Fruit fly (Drosophila melanogaster) whole organism, embryonic: Measurements from ENCODE around the gene ind.
A peak's percentile ranks its signal among the peaks of the same experiment; 100 is the strongest.

Source experiments
- B-H2 ChIP-seq: fragments of 200-800 bp; sonication (Bioruptor generic); optimal IDR thresholded peaks from 2 replicates; lab custom pipeline; 2018; ENCODE audit warnings: missing biosample characterization, mild to moderate bottlenecking, missing genetic modification characterization
- CG12071 ChIP-seq: fragments of 200-800 bp; sonication (Bioruptor generic); optimal IDR thresholded peaks from 3 replicates; lab custom pipeline; 2018; ENCODE audit warnings: missing biosample characterization, mild to moderate bottlenecking, missing genetic modification characterization
- CG12744 ChIP-seq: fragments of 200-800 bp; sonication (Bioruptor generic); optimal IDR thresholded peaks from 2 replicates; lab custom pipeline; 2016; ENCODE audit warnings: missing biosample characterization, missing genetic modification characterization
- CG14050 ChIP-seq: fragments of 200-800 bp; sonication (Bioruptor generic); IDR thresholded peaks from 3 replicates; pipeline ENCODE4 v1.3.6; 2022; ENCODE audit warnings: missing biosample characterization, missing genetic modification characterization
- CG14965 ChIP-seq: fragments of 200-800 bp; sonication (Bioruptor generic); optimal IDR thresholded peaks from 2 replicates; lab custom pipeline; 2016; ENCODE audit warnings: missing biosample characterization, missing genetic modification characterization, borderline replicate concordance
- CG15514 ChIP-seq: fragments of 200-800 bp; sonication (Bioruptor generic); optimal IDR thresholded peaks from 3 replicates; lab custom pipeline; 2017; ENCODE audit warnings: missing biosample characterization, missing genetic modification characterization, mild to moderate bottlenecking, moderate library complexity, missing genetic modification reagents
- CG18764 ChIP-seq: fragments of 200-800 bp; sonication (Bioruptor generic); optimal IDR thresholded peaks from 3 replicates; lab custom pipeline; 2016; ENCODE audit warnings: missing biosample characterization, missing genetic modification characterization
- CG2120 ChIP-seq: fragments of 200-800 bp; sonication (Bioruptor generic); optimal IDR thresholded peaks from 3 replicates; lab custom pipeline; 2016; ENCODE audit warnings: missing biosample characterization, missing genetic modification characterization
- CG2199 ChIP-seq: fragments of 200-800 bp; sonication (Bioruptor generic); IDR thresholded peaks from 3 replicates; pipeline ENCODE4 v1.3.6; 2022; ENCODE audit warnings: missing biosample characterization, missing genetic modification characterization
- CG32767 ChIP-seq: fragments of 200-800 bp; sonication (Bioruptor generic); IDR thresholded peaks from 2 replicates; pipeline ENCODE4 v1.3.6; 2022; ENCODE audit warnings: missing biosample characterization, missing genetic modification characterization
- CG32772 ChIP-seq: fragments of 200-800 bp; sonication (Bioruptor generic); IDR thresholded peaks from 2 replicates; pipeline ENCODE4 v1.3.6; 2022; ENCODE audit warnings: missing biosample characterization, missing genetic modification characterization
- CG3407 ChIP-seq: fragments of 200-800 bp; sonication (Bioruptor generic); optimal IDR thresholded peaks from 2 replicates; lab custom pipeline; 2018; ENCODE audit warnings: missing biosample characterization, mild to moderate bottlenecking, missing genetic modification characterization
- CG4820 ChIP-seq: fragments of 200-800 bp; sonication (Bioruptor generic); optimal IDR thresholded peaks from 3 replicates; lab custom pipeline; 2016; ENCODE audit warnings: missing biosample characterization, missing genetic modification characterization
- CG6272 ChIP-seq: fragments of 200-800 bp; sonication (Bioruptor generic); IDR thresholded peaks from 2 replicates; pipeline ENCODE4 v1.3.6; 2022; ENCODE audit warnings: missing biosample characterization, missing genetic modification characterization
- CG8944 ChIP-seq: fragments of 200-800 bp; sonication (Bioruptor generic); optimal IDR thresholded peaks from 3 replicates; lab custom pipeline; 2016; ENCODE audit warnings: missing biosample characterization, missing genetic modification characterization
- Dad ChIP-seq: fragments of 200-800 bp; sonication (Bioruptor generic); optimal IDR thresholded peaks from 3 replicates; lab custom pipeline; 2016; ENCODE audit warnings: missing biosample characterization, missing genetic modification characterization
- Dp ChIP-seq: fragments of 200-800 bp; sonication (Bioruptor generic); optimal IDR thresholded peaks from 2 replicates; lab custom pipeline; 2018; ENCODE audit warnings: missing biosample characterization, mild to moderate bottlenecking, missing genetic modification characterization, moderate library complexity
- ERR ChIP-seq: fragments of 200-800 bp; sonication (Bioruptor generic); optimal IDR thresholded peaks from 2 replicates; lab custom pipeline; 2016; ENCODE audit warnings: missing biosample characterization, missing genetic modification characterization
- Fer3 ChIP-seq: fragments of 200-800 bp; sonication (Bioruptor generic); optimal IDR thresholded peaks from 2 replicates; lab custom pipeline; 2018; ENCODE audit warnings: missing biosample characterization, mild to moderate bottlenecking, missing genetic modification characterization, moderate library complexity
- Hand ChIP-seq: fragments of 200-800 bp; sonication (Bioruptor generic); optimal IDR thresholded peaks from 2 replicates; lab custom pipeline; 2017; ENCODE audit warnings: mild to moderate bottlenecking, missing biosample characterization, missing genetic modification reagents, missing genetic modification characterization
- Neu2 ChIP-seq: fragments of 200-800 bp; sonication (Bioruptor generic); optimal IDR thresholded peaks from 3 replicates; lab custom pipeline; 2016; ENCODE audit warnings: missing biosample characterization, missing genetic modification characterization, borderline replicate concordance
- PHDP ChIP-seq: fragments of 200-800 bp; sonication (Bioruptor generic); optimal IDR thresholded peaks from 3 replicates; lab custom pipeline; 2018; ENCODE audit warnings: missing biosample characterization, mild to moderate bottlenecking, missing genetic modification characterization, moderate library complexity
- Pdp1 ChIP-seq, 2 experiments: fragments of 200-800 bp; sonication (Bioruptor generic); optimal IDR thresholded peaks; 3 replicates each; lab custom pipeline; 2016; ENCODE audit warnings: missing biosample characterization in 2 of 2, missing genetic modification characterization in 2 of 2, mild to moderate bottlenecking in 1 of 2, moderate library complexity in 1 of 2
- Tbp ChIP-seq: fragments of >200 bp; optimal IDR thresholded peaks from 2 replicates; lab custom pipeline; 2018; ENCODE audit warnings: missing biosample characterization, missing genetic modification characterization
- ci ChIP-seq: fragments of 200-800 bp; sonication (Bioruptor generic); IDR thresholded peaks from 3 replicates; pipeline ENCODE4 v1.3.6; 2022; ENCODE audit warnings: missing biosample characterization, missing genetic modification characterization
- dimm ChIP-seq: fragments of 200-800 bp; sonication (Bioruptor generic); IDR thresholded peaks from 2 replicates; pipeline ENCODE4 v1.3.6; 2022; ENCODE audit warnings: missing biosample characterization, missing genetic modification characterization
- dmrt11E ChIP-seq: fragments of 200-800 bp; sonication (Bioruptor generic); optimal IDR thresholded peaks from 3 replicates; lab custom pipeline; 2018; ENCODE audit warnings: missing biosample characterization, mild to moderate bottlenecking, missing genetic modification characterization, moderate library complexity
- dysf ChIP-seq: fragments of 200-800 bp; sonication (Bioruptor generic); IDR thresholded peaks from 3 replicates; pipeline ENCODE4 v1.3.6; 2022; ENCODE audit warnings: missing biosample characterization, missing genetic modification characterization
- fd3F ChIP-seq: fragments of 200-800 bp; sonication (Bioruptor generic); optimal IDR thresholded peaks from 2 replicates; lab custom pipeline; 2018; ENCODE audit warnings: missing biosample characterization, mild to moderate bottlenecking, missing genetic modification characterization, moderate library complexity
- gem ChIP-seq: fragments of 200-800 bp; sonication (Bioruptor generic); optimal IDR thresholded peaks from 2 replicates; lab custom pipeline; 2019; ENCODE audit warnings: missing biosample characterization, mild to moderate bottlenecking, missing genetic modification characterization, moderate library complexity
- grau ChIP-seq: fragments of 200-800 bp; optimal IDR thresholded peaks from 3 replicates; lab custom pipeline; 2019; ENCODE audit warnings: missing biosample characterization, mild to moderate bottlenecking, missing genetic modification characterization, moderate library complexity
- gsb ChIP-seq: fragments of 200-800 bp; sonication (Bioruptor generic); IDR thresholded peaks from 2 replicates; pipeline ENCODE4 v1.3.6; 2022; ENCODE audit warnings: missing biosample characterization, missing genetic modification characterization
- h ChIP-seq: fragments of >200 bp; optimal IDR thresholded peaks from 2 replicates; lab custom pipeline; 2017
- hkb ChIP-seq, 2 experiments: fragments of 200-800 bp in 1 of 2; fragments of >200 bp in 1 of 2; sonication (Bioruptor generic) in 1 of 2; IDR thresholded peaks in 1 of 2; optimal IDR thresholded peaks in 1 of 2; 2 replicates each; pipeline versions ENCODE4 v1.3.6 to Lab custom; 2017 to 2022; ENCODE audit warnings: missing biosample characterization in 1 of 2, missing genetic modification characterization in 1 of 2
- hth ChIP-seq: fragments of >200 bp; optimal IDR thresholded peaks from 2 replicates; lab custom pipeline; 2017; ENCODE audit warnings: inconsistent platforms
- klu ChIP-seq: fragments of 200-800 bp; sonication (Bioruptor generic); IDR thresholded peaks from 2 replicates; pipeline ENCODE4 v1.3.6; 2022; ENCODE audit warnings: missing biosample characterization, missing genetic modification characterization
- lmd ChIP-seq: fragments of 200-800 bp; sonication (Bioruptor generic); IDR thresholded peaks from 2 replicates; pipeline ENCODE4 v1.3.6; 2022; ENCODE audit warnings: missing biosample characterization, missing genetic modification characterization
- pros ChIP-seq: fragments of 200-800 bp; sonication (Bioruptor generic); optimal IDR thresholded peaks from 3 replicates; lab custom pipeline; 2019; ENCODE audit warnings: missing biosample characterization, mild to moderate bottlenecking, missing genetic modification characterization, moderate library complexity
- ranshi ChIP-seq: fragments of 200-800 bp; sonication (Bioruptor generic); IDR thresholded peaks from 2 replicates; pipeline ENCODE4 v1.3.6; 2022; ENCODE audit warnings: missing biosample characterization, missing genetic modification characterization
- sc ChIP-seq, 3 experiments: fragments of >200 bp in 2 of 3; fragments of 200-800 bp in 1 of 3; sonication (Bioruptor generic) in 1 of 3; optimal IDR thresholded peaks; 2 replicates in 2 of 3; 3 replicates in 1 of 3; lab custom pipeline; 2017; ENCODE audit warnings: mild to moderate bottlenecking in 1 of 3, missing biosample characterization in 1 of 3, missing genetic modification characterization in 1 of 3, missing genetic modification reagents in 1 of 3
- sim ChIP-seq: fragments of 200-800 bp; sonication (Bioruptor generic); IDR thresholded peaks from 2 replicates; pipeline ENCODE4 v1.3.6; 2022; ENCODE audit warnings: missing biosample characterization, missing genetic modification characterization
- sima ChIP-seq: fragments of 200-800 bp; sonication (Bioruptor generic); optimal IDR thresholded peaks from 2 replicates; lab custom pipeline; 2016; ENCODE audit warnings: missing biosample characterization, missing genetic modification characterization
- sisA ChIP-seq: fragments of 200-800 bp; sonication (Bioruptor generic); IDR thresholded peaks from 2 replicates; pipeline ENCODE4 v1.3.6; 2022; ENCODE audit warnings: missing biosample characterization, missing genetic modification characterization
- slbo ChIP-seq: fragments of 200-800 bp; sonication (Bioruptor generic); IDR thresholded peaks from 2 replicates; pipeline ENCODE4 v1.3.6; 2022; ENCODE audit warnings: missing biosample characterization, missing genetic modification characterization
- sob ChIP-seq: fragments of 200-800 bp; sonication (Bioruptor generic); IDR thresholded peaks from 2 replicates; pipeline ENCODE4 v1.3.6; 2022; ENCODE audit warnings: missing biosample characterization, missing genetic modification characterization
- sqz ChIP-seq: fragments of 200-800 bp; sonication (Bioruptor generic); optimal IDR thresholded peaks from 3 replicates; lab custom pipeline; 2018; ENCODE audit warnings: missing biosample characterization, mild to moderate bottlenecking, missing genetic modification characterization
- tap ChIP-seq: fragments of 200-800 bp; optimal IDR thresholded peaks from 3 replicates; lab custom pipeline; 2019; ENCODE audit warnings: missing biosample characterization, mild to moderate bottlenecking, missing genetic modification characterization, moderate library complexity
- tio ChIP-seq: fragments of 200-800 bp; sonication (Bioruptor generic); optimal IDR thresholded peaks from 2 replicates; lab custom pipeline; 2017; ENCODE audit warnings: missing biosample characterization, missing genetic modification characterization, inconsistent platforms
- tx ChIP-seq: fragments of 200-800 bp; sonication (Bioruptor generic); optimal IDR thresholded peaks from 2 replicates; lab custom pipeline; 2016; ENCODE audit warnings: missing biosample characterization, missing genetic modification characterization
- unpg ChIP-seq: fragments of 200-800 bp; sonication (Bioruptor generic); optimal IDR thresholded peaks from 3 replicates; lab custom pipeline; 2018; ENCODE audit warnings: missing biosample characterization, mild to moderate bottlenecking, missing genetic modification characterization, moderate library complexity
- vvl ChIP-seq: fragments of 200-800 bp; sonication (Bioruptor generic); IDR thresholded peaks from 2 replicates; pipeline ENCODE4 v1.3.6; 2022; ENCODE audit warnings: missing biosample characterization, missing genetic modification characterization

The ind gene

dm6 chr3L:15034061-15034713 is 9.5 kb downstream of the ind start (continued):
- TF ChIP-seq sisA (GFP tag; lab: Robert Waterston, UW) (no peak), tx (no peak), Neu2 (GFP tag; lab: Kevin White, UChicago) (no peak), sima (GFP tag; lab: Kevin White, UChicago) (no peak), Hand (GFP tag; lab: Kevin White, UChicago) (peak; percentile 73), B-H2 (GFP tag; lab: Kevin White, UChicago) (peak; percentile 37), sob (no peak), CG18764 (GFP tag; lab: Kevin White, UChicago) (no peak), hth (no peak), grau (tag; lab: Kevin White, UChicago) (peak; percentile 69), dysf (GFP tag; lab: Robert Waterston, UW) (0 out of 3 replicates have a peak, but pooled peaks have one; percentile 27), hkb (optimal IDR thresholded peaks at IDR 0.05; lab: Kevin White, UChicago) (no peak), hkb (GFP tag; IDR thresholded peaks at IDR 0.05; lab: Robert Waterston, UW) (0 out of 2 replicates have a peak, but pooled peaks have one; percentile 17), slbo (GFP tag; lab: Robert Waterston, UW) (no peak), sc (optimal IDR thresholded peaks at IDR 0.05; lab: Kevin White, UChicago) (no peak), sc (GFP tag; optimal IDR thresholded peaks at IDR 0.05; lab: Kevin White, UChicago) (no peak), CG32767 (GFP tag; lab: Robert Waterston, UW) (no peak), PHDP (tag; lab: Kevin White, UChicago) (peak; percentile 29), gsb (no peak), ci (GFP tag; lab: Robert Waterston, UW) (no peak), lmd (GFP tag; lab: Robert Waterston, UW) (no peak), Dad (GFP tag; lab: Kevin White, UChicago) (no peak), CG14050 (no peak), sim (GFP tag; lab: Robert Waterston, UW) (no peak), CG14965 (GFP tag; lab: Kevin White, UChicago) (no peak), CG12744 (GFP tag; lab: Kevin White, UChicago) (no peak), fd3F (GFP tag; lab: Kevin White, UChicago) (no peak), CG8944 (GFP tag; lab: Kevin White, UChicago) (no peak), ranshi (GFP tag; lab: Robert Waterston, UW) (no peak), Fer3 (tag; lab: Kevin White, UChicago) (peak; percentile 15), CG2199 (no peak), CG32772 (GFP tag; lab: Robert Waterston, UW) (no peak), Tbp (GFP tag; lab: Kevin White, UChicago) (no peak), tap (tag; lab: Kevin White, UChicago) (peak; percentile 12), ERR (GFP tag; lab: Kevin White, UChicago) (no peak), h (no peak), vvl (GFP tag; lab: Robert Waterston, UW) (no peak), dmrt11E (no peak), CG4820 (GFP tag; lab: Kevin White, UChicago) (no peak), sqz (GFP tag; lab: Kevin White, UChicago) (no peak), CG6272 (GFP tag; lab: Robert Waterston, UW) (no peak), dimm (GFP tag; lab: Robert Waterston, UW) (no peak), tio (GFP tag; lab: Kevin White, UChicago) (no peak), CG2120 (GFP tag; lab: Kevin White, UChicago) (peak; percentile 35), CG15514 (GFP tag; lab: Kevin White, UChicago) (no peak), klu (GFP tag; lab: Robert Waterston, UW) (no peak), pros (GFP tag; lab: Kevin White, UChicago) (no peak), Pdp1 (GFP tag; optimal IDR thresholded peaks at IDR 0.05; lab: Kevin White, UChicago) (no peak), CG12071 (GFP tag; lab: Kevin White, UChicago) (no peak), gem (tag; lab: Kevin White, UChicago) (peak; percentile 68), CG3407 (GFP tag; lab: Kevin White, UChicago) (no peak), Dp (GFP tag; lab: Kevin White, UChicago) (no peak), unpg (no peak)
